Worm (Caenorhabditis elegans) whole organism, L4/young adult: Measurements from ENCODE around the gene wee-1.3.

ENCODE experiments used
- dao-5 ChIP-seq: sonication (generic microtip); optimal IDR thresholded peaks from 2 replicates; lab custom pipeline; 2016; ENCODE audit warnings: missing genotype, missing genetic modification characterization, moderate library complexity, missing compliant biosample characterization
- him-1 ChIP-seq: sonication (generic microtip); optimal IDR thresholded peaks from 2 replicates; lab custom pipeline; 2016; ENCODE audit warnings: missing genotype, missing genetic modification reagents, missing genetic modification characterization, missing compliant biosample characterization

ce11 chrII:9691839-9692238 lies 24.4 kb downstream of the wee-1.3 start, which contains the start of gene nlp-11:
- no peak for TF ChIP-seq him-1 (tag; lab: Kevin White, UChicago)
- no peak for TF ChIP-seq dao-5 (tag; lab: Kevin White, UChicago)
